Worm (Caenorhabditis elegans) whole organism, mixed stage, embryonic: ENCODE results near the gene R02D5.3.

Experiments used
- bed-3 ChIP-seq: fragments of 200-800 bp; sonication (Bioruptor generic); optimal IDR thresholded peaks from 3 replicates; lab custom pipeline; 2018; ENCODE audit warnings: mild to moderate bottlenecking, missing genetic modification characterization, moderate library complexity, missing compliant biosample characterization
- blmp-1 ChIP-seq: fragments of 150-350 bp; optimal IDR thresholded peaks from 2 replicates; lab custom pipeline; 2014; ENCODE audit warnings: missing biosample characterization, missing genetic modification characterization
- ceh-43 ChIP-seq: fragments of 200-800 bp; sonication (Bioruptor generic); optimal IDR thresholded peaks from 2 replicates; lab custom pipeline; 2018; ENCODE audit warnings: mild to moderate bottlenecking, missing genetic modification characterization, moderate library complexity, missing compliant biosample characterization
- ceh-83 ChIP-seq: fragments of 200-800 bp; sonication (Bioruptor generic); optimal IDR thresholded peaks from 2 replicates; lab custom pipeline; 2018; ENCODE audit warnings: mild to moderate bottlenecking, missing genetic modification characterization, missing compliant biosample characterization
- ces-1 ChIP-seq: fragments of 150-350 bp; optimal IDR thresholded peaks from 2 replicates; lab custom pipeline; 2014; ENCODE audit warnings: missing biosample characterization, missing genetic modification reagents, missing genetic modification characterization
- cnd-1 ChIP-seq: fragments of 200-800 bp; sonication (Bioruptor generic); optimal IDR thresholded peaks from 2 replicates; lab custom pipeline; 2018; ENCODE audit warnings: mild to moderate bottlenecking, missing genetic modification characterization, missing compliant biosample characterization
- drap-1 ChIP-seq: fragments of 200-800 bp; sonication (Bioruptor generic); optimal IDR thresholded peaks from 3 replicates; lab custom pipeline; 2018; ENCODE audit warnings: mild to moderate bottlenecking, missing genetic modification characterization, missing compliant biosample characterization
- elt-1 ChIP-seq: sonication (generic microtip); optimal IDR thresholded peaks from 2 replicates; lab custom pipeline; 2017; ENCODE audit warnings: missing genetic modification characterization, mild to moderate bottlenecking, missing compliant biosample characterization, antibody characterized with exemption, moderate library complexity, borderline replicate concordance; ENCODE audit not compliant: insufficient read depth
- elt-3 ChIP-seq: fragments of 150-350 bp; optimal IDR thresholded peaks from 2 replicates; lab custom pipeline; 2014; ENCODE audit warnings: missing biosample characterization, missing genetic modification characterization
- flh-1 ChIP-seq: fragments of 200-800 bp; sonication (Bioruptor generic); optimal IDR thresholded peaks from 2 replicates; lab custom pipeline; 2018; ENCODE audit warnings: mild to moderate bottlenecking, missing genetic modification characterization, moderate library complexity, missing compliant biosample characterization
- ham-2 ChIP-seq: fragments of 200-800 bp; sonication (Bioruptor generic); optimal IDR thresholded peaks from 2 replicates; lab custom pipeline; 2018; ENCODE audit warnings: mild to moderate bottlenecking, missing genetic modification characterization, missing compliant biosample characterization
- hlh-1 ChIP-seq: fragments of 150-350 bp; optimal IDR thresholded peaks from 2 replicates; lab custom pipeline; 2014; ENCODE audit warnings: missing biosample characterization, missing genetic modification reagents, missing genetic modification characterization
- lin-13 ChIP-seq: fragments of 150-350 bp; optimal IDR thresholded peaks from 2 replicates; lab custom pipeline; 2014; ENCODE audit warnings: missing biosample characterization, missing genetic modification characterization
- lin-32 ChIP-seq: fragments of 200-800 bp; sonication (Bioruptor generic); optimal IDR thresholded peaks from 2 replicates; lab custom pipeline; 2018; ENCODE audit warnings: mild to moderate bottlenecking, missing genetic modification characterization, missing compliant biosample characterization
- lsy-2 ChIP-seq: fragments of 150-350 bp; optimal IDR thresholded peaks from 2 replicates; lab custom pipeline; 2014; ENCODE audit warnings: missing biosample characterization, missing genetic modification characterization
- mab-5 ChIP-seq: fragments of 150-350 bp; optimal IDR thresholded peaks from 2 replicates; lab custom pipeline; 2014; ENCODE audit warnings: missing biosample characterization, missing genetic modification characterization
- mep-1 ChIP-seq: fragments of 150-350 bp; optimal IDR thresholded peaks from 2 replicates; lab custom pipeline; 2017; ENCODE audit warnings: missing biosample characterization, missing genetic modification reagents, missing genetic modification characterization, inconsistent platforms
- mls-2 ChIP-seq: sonication (generic microtip); optimal IDR thresholded peaks from 2 replicates; lab custom pipeline; 2016; ENCODE audit warnings: mild to moderate bottlenecking, missing genetic modification characterization, moderate library complexity, missing compliant biosample characterization
- nhr-12 ChIP-seq: fragments of 150-350 bp; optimal IDR thresholded peaks from 2 replicates; lab custom pipeline; 2014; ENCODE audit warnings: missing biosample characterization, missing genetic modification characterization
- nhr-2 ChIP-seq: fragments of 150-350 bp; optimal IDR thresholded peaks from 2 replicates; lab custom pipeline; 2014; ENCODE audit warnings: missing biosample characterization, missing genetic modification characterization
- nhr-237 ChIP-seq: fragments of 150-350 bp; optimal IDR thresholded peaks from 2 replicates; lab custom pipeline; 2014; ENCODE audit warnings: missing biosample characterization, missing genetic modification characterization
- nhr-28 ChIP-seq: fragments of 150-350 bp; optimal IDR thresholded peaks from 2 replicates; lab custom pipeline; 2014; ENCODE audit warnings: missing biosample characterization, missing genetic modification characterization
- nhr-76 ChIP-seq: sonication (generic microtip); optimal IDR thresholded peaks from 2 replicates; lab custom pipeline; 2017; ENCODE audit warnings: missing biosample characterization, missing genetic modification characterization
- pha-4 ChIP-seq: fragments of 150-350 bp; optimal IDR thresholded peaks from 2 replicates; lab custom pipeline; 2018; ENCODE audit warnings: missing biosample characterization, missing genetic modification reagents, missing genetic modification characterization
- sem-2 ChIP-seq: fragments of 200-800 bp; sonication (Bioruptor generic); optimal IDR thresholded peaks from 2 replicates; lab custom pipeline; 2018; ENCODE audit warnings: mild to moderate bottlenecking, missing genetic modification characterization, missing compliant biosample characterization
- snpc-4 ChIP-seq: fragments of 150-350 bp; optimal IDR thresholded peaks from 2 replicates; lab custom pipeline; 2014; ENCODE audit warnings: missing biosample characterization, missing genetic modification characterization
- sptf-1 ChIP-seq: sonication (generic microtip); optimal IDR thresholded peaks from 2 replicates; lab custom pipeline; 2017; ENCODE audit warnings: mild to moderate bottlenecking, missing genetic modification characterization, moderate library complexity, missing compliant biosample characterization
- tbx-8 ChIP-seq: fragments of 200-800 bp; sonication (Bioruptor generic); optimal IDR thresholded peaks from 2 replicates; lab custom pipeline; 2018; ENCODE audit warnings: mild to moderate bottlenecking, missing genetic modification characterization, moderate library complexity, missing compliant biosample characterization
- unc-120 ChIP-seq: sonication (generic microtip); optimal IDR thresholded peaks from 2 replicates; lab custom pipeline; 2017; ENCODE audit warnings: missing genetic modification characterization, missing compliant biosample characterization; ENCODE audit not compliant: poor library complexity, severe bottlenecking
- unc-39 ChIP-seq: fragments of 150-350 bp; optimal IDR thresholded peaks from 2 replicates; lab custom pipeline; 2014; ENCODE audit warnings: missing biosample characterization, missing genetic modification characterization
- unc-62 ChIP-seq: fragments of 150-350 bp; optimal IDR thresholded peaks from 2 replicates; lab custom pipeline; 2014; ENCODE audit warnings: missing biosample characterization, missing genetic modification reagents, missing genetic modification characterization
- zip-8 ChIP-seq: fragments of 150-350 bp; optimal IDR thresholded peaks from 2 replicates; lab custom pipeline; 2014; ENCODE audit warnings: missing biosample characterization, missing genetic modification characterization
- ztf-11 ChIP-seq: fragments of 150-350 bp; optimal IDR thresholded peaks from 2 replicates; lab custom pipeline; 2014; ENCODE audit warnings: missing biosample characterization, missing genetic modification characterization

R02D5.3 gene

ce11 chrV:14474099-14474498 is 8.9 kb upstream of the R02D5.3 start, which contains the start of gene clec-56:
Gene clec-56 (plus strand): TSS chrV:14474399.
- TF ChIP-seq unc-39 (tag; lab: Kevin White, UChicago) (no peak), snpc-4 (tag; lab: Kevin White, UChicago) (no peak), lin-13 (tag; lab: Kevin White, UChicago) (no peak), ham-2 (GFP tag; lab: Kevin White, UChicago) (no peak), sem-2 (GFP tag; lab: Kevin White, UChicago) (no peak), zip-8 (no peak), unc-62 (no peak), flh-1 (GFP tag; lab: Kevin White, UChicago) (no peak), mls-2 (tag; lab: Kevin White, UChicago) (no peak), blmp-1 (no peak), pha-4 (no peak), unc-120 (tag; lab: Kevin White, UChicago) (no peak), drap-1 (GFP tag; lab: Kevin White, UChicago) (no peak), sptf-1 (no peak), bed-3 (GFP tag; lab: Kevin White, UChicago) (no peak), nhr-12 (tag; lab: Kevin White, UChicago) (no peak)

- TF ChIP-seq drap-1 (GFP tag; lab: Kevin White, UChicago): no peak
- no peak for TF ChIP-seq hlh-1 (tag; lab: Kevin White, UChicago)
- no peak for TF ChIP-seq nhr-28
- TF ChIP-seq tbx-8 (GFP tag; lab: Kevin White, UChicago): no peak
- TF ChIP-seq cnd-1 (tag; lab: Kevin White, UChicago): no peak
- no peak for TF ChIP-seq snpc-4 (tag; lab: Kevin White, UChicago)
- TF ChIP-seq nhr-76 (tag; lab: Kevin White, UChicago): no peak
- TF ChIP-seq ceh-43: no peak
- no peak for TF ChIP-seq sptf-1
- TF ChIP-seq nhr-237 (tag; lab: Kevin White, UChicago): no peak
- no peak for TF ChIP-seq flh-1 (GFP tag; lab: Kevin White, UChicago)
- no peak for TF ChIP-seq ham-2 (GFP tag; lab: Kevin White, UChicago)
- TF ChIP-seq mep-1: no peak
- no peak for TF ChIP-seq nhr-2 (tag; lab: Kevin White, UChicago)
- no peak for TF ChIP-seq zip-8
These were observed 6.3 kb upstream of the R02D5.3 start, which contains the start of gene clec-54 for ce11 chrV:14476680-14477079. Gene clec-54 (plus strand): TSS chrV:14476903.

DNA sequence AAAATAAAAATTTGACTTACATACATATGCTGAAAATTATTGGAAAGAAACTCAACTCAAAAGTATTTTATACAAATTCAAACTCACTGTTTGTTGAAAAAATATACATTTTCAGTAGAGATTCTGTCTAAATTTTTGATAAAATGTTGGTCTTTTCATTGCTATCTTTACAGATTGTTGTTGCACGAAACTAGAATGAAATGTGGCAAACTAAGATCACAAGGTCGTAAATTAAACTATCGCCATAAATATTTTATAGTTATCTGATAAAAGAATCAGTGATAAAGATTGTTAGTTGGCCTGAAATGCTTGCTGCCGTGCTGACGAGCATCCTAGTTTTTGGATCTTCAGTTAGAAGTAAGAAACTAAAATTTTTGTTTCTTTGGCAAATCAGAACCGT is 4.0 kb upstream of the R02D5.3 start, which contains the start of gene clec-55:
Gene clec-55, plus strand, starts transcription at position 301 of the 400 bp plus-strand sequence.
- TF ChIP-seq ceh-83 (GFP tag; lab: Kevin White, UChicago) (no peak), sptf-1 (no peak), unc-120 (tag; lab: Kevin White, UChicago) (no peak), zip-8 (no peak)

DNA sequence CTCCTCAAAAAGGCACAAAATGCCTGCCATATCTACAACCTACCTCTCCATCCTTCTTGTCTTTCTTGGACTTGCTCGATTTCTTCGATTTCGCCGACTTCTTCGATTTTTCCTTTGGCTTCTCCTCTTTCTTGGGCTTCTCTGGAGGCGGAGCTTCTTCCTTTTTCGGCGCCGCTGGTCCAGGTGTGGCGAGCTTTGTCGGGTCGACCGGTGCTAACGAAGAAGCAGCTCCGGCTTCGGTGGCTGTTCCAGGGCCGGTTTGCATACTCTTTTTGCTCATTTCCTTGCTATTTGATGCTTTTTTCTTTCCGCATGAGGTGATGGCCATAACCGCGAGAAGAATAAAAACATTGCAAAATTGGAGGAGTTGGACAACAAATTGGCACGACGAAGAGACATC is 2.4 kb upstream of the R02D5.3 start:
- TF ChIP-seq hlh-1 (tag; lab: Kevin White, UChicago): no peak
- TF ChIP-seq unc-39 (tag; lab: Kevin White, UChicago): no peak
- TF ChIP-seq lin-13 (tag; lab: Kevin White, UChicago): no peak

DNA sequence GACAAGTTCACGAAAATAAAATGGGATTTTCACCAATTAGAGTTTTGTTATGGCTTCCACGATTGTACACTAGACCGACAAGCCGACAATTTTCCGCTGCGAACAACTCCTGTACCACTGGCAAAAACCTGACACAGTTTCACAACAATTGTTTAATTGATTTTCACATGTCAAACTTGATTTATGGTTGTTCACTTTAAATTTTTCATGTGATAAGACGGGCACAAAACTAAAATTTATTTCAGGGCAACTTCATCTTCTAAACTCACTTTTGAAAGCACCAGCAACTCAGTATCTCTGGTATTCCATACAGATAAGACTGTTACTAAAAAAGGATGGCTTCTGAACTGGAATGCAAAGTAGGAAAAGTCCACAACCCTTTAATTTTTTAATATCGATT is 1.6 kb upstream of the R02D5.3 start, which contains the start of gene R02D5.7:
Gene R02D5.7, minus strand, starts transcription at position 101 of the 400 bp plus-strand sequence.
- no peak for TF ChIP-seq elt-1
- no peak for TF ChIP-seq lsy-2 (tag; lab: Kevin White, UChicago)
- no peak for TF ChIP-seq nhr-76 (tag; lab: Kevin White, UChicago)
- TF ChIP-seq ham-2 (GFP tag; lab: Kevin White, UChicago): no peak
- TF ChIP-seq zip-8: no peak

ce11 chrV:14481987-14482386 is 973 bp upstream of the R02D5.3 start, which contains the start of gene R02D5.10:
Gene R02D5.10 (plus strand): TSS chrV:14482287.
- TF ChIP-seq elt-1: no peak
- TF ChIP-seq mab-5 (tag; lab: Kevin White, UChicago): no peak
- no peak for TF ChIP-seq pha-4
- TF ChIP-seq nhr-237 (tag; lab: Kevin White, UChicago): no peak
- TF ChIP-seq unc-62: no peak
- no peak for TF ChIP-seq ztf-11 (tag; lab: Kevin White, UChicago)
- no peak for TF ChIP-seq mep-1
- TF ChIP-seq zip-8: no peak
- TF ChIP-seq ces-1 (GFP tag; lab: Kevin White, UChicago): no peak
- TF ChIP-seq drap-1 (GFP tag; lab: Kevin White, UChicago): no peak
- no peak for TF ChIP-seq lin-32 (GFP tag; lab: Kevin White, UChicago)
- TF ChIP-seq ham-2 (GFP tag; lab: Kevin White, UChicago): no peak
- no peak for TF ChIP-seq elt-3
- TF ChIP-seq bed-3 (GFP tag; lab: Kevin White, UChicago): no peak
- no peak for TF ChIP-seq lin-13 (tag; lab: Kevin White, UChicago)
- no peak for TF ChIP-seq unc-39 (tag; lab: Kevin White, UChicago)
- TF ChIP-seq lsy-2 (tag; lab: Kevin White, UChicago): no peak
- TF ChIP-seq unc-120 (tag; lab: Kevin White, UChicago): no peak
- no peak for TF ChIP-seq nhr-76 (tag; lab: Kevin White, UChicago)
- no peak for TF ChIP-seq sptf-1
- TF ChIP-seq, all 35 proteins: peak for 0
